Worm (Caenorhabditis elegans): ENCODE results near the gene talp-3.

DNA sequence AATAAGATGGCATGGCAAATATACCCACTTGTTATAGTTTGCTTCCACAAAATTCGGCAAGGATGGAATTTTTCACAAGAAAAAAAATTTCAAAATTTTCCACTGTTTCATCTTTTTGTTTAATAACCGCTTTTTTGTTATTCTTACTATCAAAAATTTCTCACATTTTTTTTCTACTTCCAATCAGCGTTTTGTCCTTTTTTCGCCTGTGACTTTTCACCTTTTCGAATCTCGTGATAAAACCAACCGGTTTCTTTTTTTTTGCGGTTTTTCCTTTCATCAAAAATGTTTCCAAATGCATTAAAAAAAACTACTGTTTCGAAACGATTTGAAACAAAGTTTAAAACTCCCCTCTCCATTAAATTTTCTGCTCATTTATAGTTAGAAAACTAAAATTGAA lies 25.9 kb upstream of the talp-3 start:
- TF ChIP-seq ztf-11 (tag; optimal IDR thresholded peaks at IDR 0.05) = no peak
- TF ChIP-seq sptf-1 (tag; optimal IDR thresholded peaks at IDR 0.05) = no peak
- no peak for TF ChIP-seq tlp-1 (tag; optimal IDR thresholded peaks at IDR 0.05)
- TF ChIP-seq snpc-4 (tag; optimal IDR thresholded peaks at IDR 0.05) = no peak
- no peak for TF ChIP-seq zip-4 (GFP tag; optimal IDR thresholded peaks at IDR 0.05)
- no peak for TF ChIP-seq lsy-2 (tag; optimal IDR thresholded peaks at IDR 0.05)
- TF ChIP-seq pqm-1 (tag; optimal IDR thresholded peaks at IDR 0.05) = no peak
